Worm (Caenorhabditis elegans) whole organism, mixed stage, embryonic: ENCODE measurements around the gene srx-73.
A peak's percentile ranks its signal among the peaks of the same experiment; 100 is the strongest.

ENCODE experiments used
- M03D4.4 ChIP-seq: sonication (generic microtip); optimal IDR thresholded peaks from 2 replicates; lab custom pipeline; 2017; ENCODE audit warnings: mild to moderate bottlenecking, missing genetic modification characterization, missing compliant biosample characterization
- bed-3 ChIP-seq: fragments of 200-800 bp; sonication (Bioruptor generic); optimal IDR thresholded peaks from 3 replicates; lab custom pipeline; 2018; ENCODE audit warnings: mild to moderate bottlenecking, missing genetic modification characterization, moderate library complexity, missing compliant biosample characterization
- blmp-1 ChIP-seq: fragments of 150-350 bp; optimal IDR thresholded peaks from 2 replicates; lab custom pipeline; 2014; ENCODE audit warnings: missing biosample characterization, missing genetic modification characterization
- ceh-39 ChIP-seq: fragments of 150-350 bp; optimal IDR thresholded peaks from 2 replicates; lab custom pipeline; 2014; ENCODE audit warnings: missing biosample characterization, missing genetic modification characterization
- ceh-43 ChIP-seq: fragments of 200-800 bp; sonication (Bioruptor generic); optimal IDR thresholded peaks from 2 replicates; lab custom pipeline; 2018; ENCODE audit warnings: mild to moderate bottlenecking, missing genetic modification characterization, moderate library complexity, missing compliant biosample characterization
- ces-1 ChIP-seq: fragments of 150-350 bp; optimal IDR thresholded peaks from 2 replicates; lab custom pipeline; 2014; ENCODE audit warnings: missing biosample characterization, missing genetic modification reagents, missing genetic modification characterization
- cnd-1 ChIP-seq: fragments of 200-800 bp; sonication (Bioruptor generic); optimal IDR thresholded peaks from 2 replicates; lab custom pipeline; 2018; ENCODE audit warnings: mild to moderate bottlenecking, missing genetic modification characterization, missing compliant biosample characterization
- drap-1 ChIP-seq: fragments of 200-800 bp; sonication (Bioruptor generic); optimal IDR thresholded peaks from 3 replicates; lab custom pipeline; 2018; ENCODE audit warnings: mild to moderate bottlenecking, missing genetic modification characterization, missing compliant biosample characterization
- elt-1 ChIP-seq: sonication (generic microtip); optimal IDR thresholded peaks from 2 replicates; lab custom pipeline; 2017; ENCODE audit warnings: missing genetic modification characterization, mild to moderate bottlenecking, missing compliant biosample characterization, antibody characterized with exemption, moderate library complexity, borderline replicate concordance; ENCODE audit not compliant: insufficient read depth
- elt-3 ChIP-seq: fragments of 150-350 bp; optimal IDR thresholded peaks from 2 replicates; lab custom pipeline; 2014; ENCODE audit warnings: missing biosample characterization, missing genetic modification characterization
- flh-1 ChIP-seq: fragments of 200-800 bp; sonication (Bioruptor generic); optimal IDR thresholded peaks from 2 replicates; lab custom pipeline; 2018; ENCODE audit warnings: mild to moderate bottlenecking, missing genetic modification characterization, moderate library complexity, missing compliant biosample characterization
- ham-2 ChIP-seq: fragments of 200-800 bp; sonication (Bioruptor generic); optimal IDR thresholded peaks from 2 replicates; lab custom pipeline; 2018; ENCODE audit warnings: mild to moderate bottlenecking, missing genetic modification characterization, missing compliant biosample characterization
- hlh-1 ChIP-seq: fragments of 150-350 bp; optimal IDR thresholded peaks from 2 replicates; lab custom pipeline; 2014; ENCODE audit warnings: missing biosample characterization, missing genetic modification reagents, missing genetic modification characterization
- lin-13 ChIP-seq: fragments of 150-350 bp; optimal IDR thresholded peaks from 2 replicates; lab custom pipeline; 2014; ENCODE audit warnings: missing biosample characterization, missing genetic modification characterization
- lin-32 ChIP-seq: fragments of 200-800 bp; sonication (Bioruptor generic); optimal IDR thresholded peaks from 2 replicates; lab custom pipeline; 2018; ENCODE audit warnings: mild to moderate bottlenecking, missing genetic modification characterization, missing compliant biosample characterization
- lsy-2 ChIP-seq: fragments of 150-350 bp; optimal IDR thresholded peaks from 2 replicates; lab custom pipeline; 2014; ENCODE audit warnings: missing biosample characterization, missing genetic modification characterization
- mab-5 ChIP-seq: fragments of 150-350 bp; optimal IDR thresholded peaks from 2 replicates; lab custom pipeline; 2014; ENCODE audit warnings: missing biosample characterization, missing genetic modification characterization
- mep-1 ChIP-seq: fragments of 150-350 bp; optimal IDR thresholded peaks from 2 replicates; lab custom pipeline; 2017; ENCODE audit warnings: missing biosample characterization, missing genetic modification reagents, missing genetic modification characterization, inconsistent platforms
- mls-2 ChIP-seq: sonication (generic microtip); optimal IDR thresholded peaks from 2 replicates; lab custom pipeline; 2016; ENCODE audit warnings: mild to moderate bottlenecking, missing genetic modification characterization, moderate library complexity, missing compliant biosample characterization
- nhr-12 ChIP-seq: fragments of 150-350 bp; optimal IDR thresholded peaks from 2 replicates; lab custom pipeline; 2014; ENCODE audit warnings: missing biosample characterization, missing genetic modification characterization
- nhr-2 ChIP-seq: fragments of 150-350 bp; optimal IDR thresholded peaks from 2 replicates; lab custom pipeline; 2014; ENCODE audit warnings: missing biosample characterization, missing genetic modification characterization
- nhr-237 ChIP-seq: fragments of 150-350 bp; optimal IDR thresholded peaks from 2 replicates; lab custom pipeline; 2014; ENCODE audit warnings: missing biosample characterization, missing genetic modification characterization
- nhr-28 ChIP-seq: fragments of 150-350 bp; optimal IDR thresholded peaks from 2 replicates; lab custom pipeline; 2014; ENCODE audit warnings: missing biosample characterization, missing genetic modification characterization
- nhr-76 ChIP-seq: sonication (generic microtip); optimal IDR thresholded peaks from 2 replicates; lab custom pipeline; 2017; ENCODE audit warnings: missing biosample characterization, missing genetic modification characterization
- sem-2 ChIP-seq: fragments of 200-800 bp; sonication (Bioruptor generic); optimal IDR thresholded peaks from 2 replicates; lab custom pipeline; 2018; ENCODE audit warnings: mild to moderate bottlenecking, missing genetic modification characterization, missing compliant biosample characterization
- snpc-4 ChIP-seq: fragments of 150-350 bp; optimal IDR thresholded peaks from 2 replicates; lab custom pipeline; 2014; ENCODE audit warnings: missing biosample characterization, missing genetic modification characterization
- sptf-1 ChIP-seq: sonication (generic microtip); optimal IDR thresholded peaks from 2 replicates; lab custom pipeline; 2017; ENCODE audit warnings: mild to moderate bottlenecking, missing genetic modification characterization, moderate library complexity, missing compliant biosample characterization
- tbx-8 ChIP-seq: fragments of 200-800 bp; sonication (Bioruptor generic); optimal IDR thresholded peaks from 2 replicates; lab custom pipeline; 2018; ENCODE audit warnings: mild to moderate bottlenecking, missing genetic modification characterization, moderate library complexity, missing compliant biosample characterization
- unc-120 ChIP-seq: sonication (generic microtip); optimal IDR thresholded peaks from 2 replicates; lab custom pipeline; 2017; ENCODE audit warnings: missing genetic modification characterization, missing compliant biosample characterization; ENCODE audit not compliant: poor library complexity, severe bottlenecking
- unc-39 ChIP-seq: fragments of 150-350 bp; optimal IDR thresholded peaks from 2 replicates; lab custom pipeline; 2014; ENCODE audit warnings: missing biosample characterization, missing genetic modification characterization
- zip-8 ChIP-seq: fragments of 150-350 bp; optimal IDR thresholded peaks from 2 replicates; lab custom pipeline; 2014; ENCODE audit warnings: missing biosample characterization, missing genetic modification characterization
- ztf-11 ChIP-seq: fragments of 150-350 bp; optimal IDR thresholded peaks from 2 replicates; lab custom pipeline; 2014; ENCODE audit warnings: missing biosample characterization, missing genetic modification characterization

srx-73 gene

DNA sequence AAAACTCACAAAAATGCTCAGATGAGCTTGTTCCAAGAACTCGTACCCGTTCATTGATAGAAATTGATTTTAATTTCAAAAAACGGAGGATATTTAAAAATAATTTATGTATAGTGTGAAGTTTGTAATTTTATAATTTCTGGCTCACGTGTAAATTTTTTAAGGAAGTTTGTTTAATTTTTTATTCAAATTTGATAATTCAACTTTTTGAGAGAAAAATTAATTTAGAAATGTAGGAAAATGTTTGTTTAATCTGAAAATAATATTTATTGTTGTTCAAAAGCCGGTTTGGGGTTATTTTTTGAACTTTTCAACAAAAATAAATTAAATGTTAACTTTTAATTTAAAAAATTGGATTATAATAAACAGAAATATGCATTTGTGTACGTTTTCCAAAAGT, 10.5 kb upstream of the srx-73 start, which contains the start of gene K03B4.6:
TSS of gene K03B4.6 (minus strand) at position 101 of the 400 bp plus-strand sequence.
- TF ChIP-seq flh-1 (GFP tag; lab: Kevin White, UChicago), result no peak

DNA sequence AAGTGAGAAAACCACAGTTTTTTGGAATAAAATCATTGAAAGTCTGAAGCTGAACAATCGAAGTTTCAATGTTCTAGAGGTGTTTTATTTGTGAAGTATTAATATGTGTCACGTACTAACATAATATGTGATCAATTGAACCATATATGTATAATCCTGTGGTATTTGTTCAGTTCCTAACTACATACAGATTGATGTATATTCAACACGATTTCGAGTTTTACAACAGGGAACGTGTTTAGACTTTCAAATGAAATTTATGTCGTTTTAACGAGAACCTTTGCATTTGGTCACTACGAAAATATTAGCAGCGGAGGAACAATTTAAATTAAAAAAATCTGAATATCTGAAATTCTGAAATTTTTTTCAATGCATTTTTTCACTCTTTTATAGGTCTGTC, 9.0 kb upstream of the srx-73 start, which contains the start of gene K03B4.8:
TSS of gene K03B4.8 (minus strand) at position 101 of the 400 bp plus-strand sequence.
- no peak for TF ChIP-seq ham-2 (GFP tag; lab: Kevin White, UChicago)
- TF ChIP-seq mls-2 (tag; lab: Kevin White, UChicago), result no peak
- no peak for TF ChIP-seq unc-39 (tag; lab: Kevin White, UChicago)
- TF ChIP-seq bed-3 (GFP tag; lab: Kevin White, UChicago), result no peak
- TF ChIP-seq mep-1 (tag; lab: Kevin White, UChicago), result no peak
- TF ChIP-seq lin-32 (GFP tag; lab: Kevin White, UChicago), result no peak
- no peak for TF ChIP-seq hlh-1
- no peak for TF ChIP-seq blmp-1 (tag; lab: Kevin White, UChicago)
- TF ChIP-seq, all 35 proteins: peak for 0

DNA sequence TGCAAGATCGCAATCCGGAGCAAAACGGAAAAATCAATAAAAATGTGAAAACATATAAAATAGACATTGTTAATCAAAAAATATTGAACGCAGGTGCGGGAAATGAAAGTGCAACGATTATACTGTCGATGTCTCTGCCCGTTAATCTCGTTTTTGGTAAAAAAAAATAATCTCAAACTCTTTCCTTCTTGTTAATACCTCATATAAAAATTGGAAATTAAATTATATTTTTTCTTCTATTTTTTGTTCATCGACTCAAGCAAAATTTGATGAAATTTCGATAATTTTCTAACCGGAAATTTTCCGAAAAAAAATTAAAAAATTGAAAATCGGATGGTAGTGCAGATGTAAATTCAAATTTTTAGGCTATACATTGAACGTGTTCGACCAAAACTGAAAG, 6.9 kb upstream of the srx-73 start, which contains the start of gene K03B4.9:
TSS of gene K03B4.9 (minus strand) at position 101 of the 400 bp plus-strand sequence.
- TF ChIP-seq M03D4.4 (tag; lab: Kevin White, UChicago), result no peak
- TF ChIP-seq nhr-12, result no peak
- TF ChIP-seq mep-1 (tag; lab: Kevin White, UChicago), result no peak
- TF ChIP-seq tbx-8, result no peak
- TF ChIP-seq hlh-1, result no peak
- no peak for TF ChIP-seq elt-3 (tag; lab: Kevin White, UChicago)
- no peak for TF ChIP-seq nhr-28 (tag; lab: Kevin White, UChicago)
- TF ChIP-seq zip-8 (tag; lab: Kevin White, UChicago), result no peak
- no peak for TF ChIP-seq ztf-11
- TF ChIP-seq flh-1 (GFP tag; lab: Kevin White, UChicago), result no peak
- TF ChIP-seq nhr-237 (tag; lab: Kevin White, UChicago), result no peak
- TF ChIP-seq elt-1 (tag; lab: Kevin White, UChicago), result no peak
- no peak for TF ChIP-seq mab-5 (tag; lab: Kevin White, UChicago)
- TF ChIP-seq snpc-4 (tag; lab: Kevin White, UChicago), result no peak
- TF ChIP-seq ceh-39 (tag; lab: Kevin White, UChicago), result no peak
- TF ChIP-seq ceh-43 (GFP tag; lab: Kevin White, UChicago), result no peak
- TF ChIP-seq unc-120, result no peak
- no peak for TF ChIP-seq drap-1 (GFP tag; lab: Kevin White, UChicago)
- no peak for TF ChIP-seq lin-13

DNA sequence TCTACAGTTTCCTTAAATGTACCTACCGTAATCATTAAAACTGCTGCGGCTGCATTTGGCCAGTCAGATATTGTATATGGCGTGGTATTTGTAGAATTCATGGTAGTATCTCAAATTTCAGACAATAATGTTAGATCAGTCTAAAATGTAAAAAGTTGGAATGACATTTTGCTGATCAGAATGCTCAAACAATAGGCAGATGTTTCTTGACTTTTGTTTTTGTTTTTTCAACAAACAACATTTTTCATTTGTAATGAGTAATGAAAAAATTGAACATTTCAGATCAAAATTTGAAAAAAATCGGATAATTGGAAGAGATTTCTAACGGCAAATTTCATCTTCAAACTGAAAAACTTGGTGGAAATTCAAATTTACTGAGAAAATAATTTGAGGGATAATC, 3.1 kb upstream of the srx-73 start, which contains the start of gene srx-77:
TSS of gene srx-77 (minus strand) at position 101 of the 400 bp plus-strand sequence.
- no peak for TF ChIP-seq zip-8 (tag; lab: Kevin White, UChicago)

DNA sequence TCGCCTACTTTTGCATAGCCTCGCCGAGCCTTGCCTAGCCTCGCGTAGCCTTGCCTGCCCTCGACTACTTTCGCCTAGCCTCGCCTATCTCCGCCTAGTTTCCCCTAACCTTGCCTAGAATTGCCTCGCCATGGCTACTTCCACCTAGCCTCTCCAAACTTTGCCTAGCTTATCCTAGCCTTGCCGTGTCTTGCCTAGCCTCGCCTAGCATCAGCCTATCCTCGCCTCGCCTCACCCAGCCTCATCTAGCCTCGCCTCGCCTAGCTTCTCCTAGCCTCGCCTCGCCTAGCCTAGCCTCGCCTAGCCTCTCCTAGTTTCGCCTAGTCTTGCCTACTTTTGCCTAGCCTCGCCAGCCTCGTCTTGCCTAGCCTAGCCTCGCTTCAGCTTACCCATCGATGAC, 1.5 kb upstream of the srx-73 start:
- TF ChIP-seq nhr-12, result no peak
- no peak for TF ChIP-seq nhr-2
- no peak for TF ChIP-seq ztf-11
- no peak for TF ChIP-seq nhr-237 (tag; lab: Kevin White, UChicago)
- TF ChIP-seq ham-2 (GFP tag; lab: Kevin White, UChicago), result peak; percentile 54
- TF ChIP-seq, all 35 proteins: peak for 1

DNA sequence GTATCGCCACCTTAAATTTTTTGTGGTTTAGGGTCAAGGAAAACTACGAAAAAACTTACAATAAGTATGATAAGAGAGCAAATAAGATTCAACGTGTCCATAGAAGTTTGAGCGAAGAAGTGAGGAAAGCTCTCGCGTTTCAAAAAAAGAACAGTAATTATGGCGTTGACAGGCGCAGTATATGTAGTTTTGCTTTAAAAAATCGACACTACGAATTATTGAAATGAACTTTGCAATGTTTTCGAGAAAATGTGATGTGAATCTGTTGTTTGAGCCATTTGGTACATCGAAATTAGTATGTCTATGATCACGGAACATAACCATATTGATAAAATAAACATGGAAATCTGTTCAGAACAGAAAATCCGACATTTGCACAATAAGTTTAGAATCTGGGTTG, 3.2 kb downstream of the srx-73 start, which contains the start of gene srx-74:
TSS of gene srx-74 (minus strand) at position 101 of the 400 bp plus-strand sequence.
- no peak for TF ChIP-seq nhr-2
- TF ChIP-seq, all 35 proteins: peak for 0

DNA sequence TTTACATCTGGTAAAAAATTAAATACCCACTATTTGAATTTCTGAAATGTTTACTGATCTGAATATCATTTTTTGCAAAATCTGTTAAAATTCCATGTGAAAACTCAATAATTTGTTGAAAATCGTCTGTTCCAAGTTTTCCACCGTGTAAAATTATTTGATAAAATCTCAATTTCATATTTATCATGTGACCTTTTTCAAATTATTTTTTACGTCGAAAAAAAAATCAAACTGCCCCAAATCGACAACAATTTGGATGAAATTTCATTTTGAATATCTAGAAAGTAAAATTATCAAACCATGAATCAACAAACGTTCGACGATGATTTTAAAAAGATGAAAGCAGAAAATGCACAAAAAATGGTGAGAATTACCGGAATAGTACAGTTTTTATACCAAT, 10.4 kb downstream of the srx-73 start, which contains the start of gene F41F3.9:
TSS of gene F41F3.9 (plus strand) at position 301 of the 400 bp plus-strand sequence.
- TF ChIP-seq snpc-4 (tag; lab: Kevin White, UChicago) (no peak), lsy-2 (tag; lab: Kevin White, UChicago) (no peak), mls-2 (tag; lab: Kevin White, UChicago) (no peak), cnd-1 (no peak), sem-2 (no peak), ztf-11 (no peak), nhr-76 (tag; lab: Kevin White, UChicago) (no peak), tbx-8 (no peak), sptf-1 (tag; lab: Kevin White, UChicago) (no peak), ces-1 (GFP tag; lab: Kevin White, UChicago) (no peak), ceh-43 (GFP tag; lab: Kevin White, UChicago) (no peak), nhr-2 (no peak), unc-39 (tag; lab: Kevin White, UChicago) (no peak), unc-120 (no peak), ham-2 (GFP tag; lab: Kevin White, UChicago) (no peak), elt-1 (tag; lab: Kevin White, UChicago) (no peak), mep-1 (tag; lab: Kevin White, UChicago) (no peak)
